Worm (Caenorhabditis elegans): Measurements from ENCODE around the gene zig-13.

DNA sequence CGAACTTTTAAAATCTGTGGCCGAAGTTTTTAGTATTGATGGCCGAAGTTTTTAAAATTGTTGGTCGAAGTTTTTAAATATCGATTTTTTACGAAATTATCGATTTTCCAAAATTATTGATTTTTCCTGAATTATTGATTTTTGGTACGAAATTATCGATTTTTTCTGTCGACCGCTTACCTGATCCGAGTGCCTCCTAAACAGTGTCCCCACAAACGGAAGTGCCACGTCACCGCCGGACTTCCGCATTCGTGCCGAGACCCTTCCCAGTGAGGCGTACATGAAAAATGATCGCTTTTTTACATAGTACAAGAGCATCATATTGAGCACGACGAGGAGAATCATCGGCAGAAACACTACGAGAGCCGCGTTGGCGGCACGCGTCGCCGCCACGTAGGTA, 47.4 kb upstream of the zig-13 start:
- no peak for TF ChIP-seq dao-5 (tag; optimal IDR thresholded peaks at IDR 0.05)
- TF ChIP-seq him-1 (tag; optimal IDR thresholded peaks at IDR 0.05): no peak
- TF ChIP-seq W03F9.2 (tag; optimal IDR thresholded peaks at IDR 0.05): no peak

Data from whole organism, L4/young adult.